Worm (Caenorhabditis elegans) whole organism, L4 larva: Measurements from ENCODE around the gene K01A12.3.

Source experiments
- dve-1 ChIP-seq: sonication (generic microtip); optimal IDR thresholded peaks from 2 replicates; lab custom pipeline; 2017; ENCODE audit warnings: antibody characterized with exemption, mild to moderate bottlenecking, missing genetic modification characterization, missing compliant biosample characterization; ENCODE audit not compliant: insufficient read depth
- fos-1 ChIP-seq: fragments of 150-350 bp; optimal IDR thresholded peaks from 2 replicates; lab custom pipeline; 2014; ENCODE audit warnings: missing biosample characterization, missing genetic modification characterization
- nhr-76 ChIP-seq: fragments of 150-350 bp; optimal IDR thresholded peaks from 2 replicates; lab custom pipeline; 2014; ENCODE audit warnings: missing biosample characterization, missing genetic modification characterization
- snpc-4 ChIP-seq: fragments of 150-350 bp; optimal IDR thresholded peaks from 2 replicates; lab custom pipeline; 2014; ENCODE audit warnings: missing biosample characterization, missing genetic modification characterization
- zip-11 ChIP-seq: fragments of 200-800 bp; sonication (Bioruptor generic); IDR thresholded peaks from 2 replicates; pipeline ENCODE4 v1.3.6; 2022; ENCODE audit warnings: missing genetic modification characterization, missing compliant biosample characterization
- ztf-11 ChIP-seq: fragments of 150-350 bp; optimal IDR thresholded peaks from 2 replicates; lab custom pipeline; 2014; ENCODE audit warnings: missing biosample characterization, missing genetic modification characterization

DNA sequence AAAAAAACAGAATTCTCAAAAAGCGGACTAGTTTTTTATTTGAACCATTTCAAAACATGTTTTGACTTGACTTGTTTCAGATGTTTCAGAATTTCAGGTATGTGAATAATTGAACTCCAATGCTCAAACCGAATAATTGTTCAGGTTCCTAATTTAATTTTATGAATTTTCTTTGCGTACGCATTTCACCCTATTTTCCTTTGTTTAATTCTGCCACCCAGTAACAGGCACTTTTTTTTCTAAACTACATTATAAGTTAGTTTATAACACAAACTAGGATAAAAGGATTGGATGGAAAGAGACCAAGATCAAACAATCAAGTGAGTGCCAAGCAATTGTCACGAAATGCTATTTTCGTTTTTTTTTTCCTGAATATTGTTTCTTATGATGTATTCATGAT is 26.5 kb downstream of the K01A12.3 start:
- TF ChIP-seq zip-11 (GFP tag; lab: Robert Waterston, UW) (no peak), ztf-11 (tag; lab: Kevin White, UChicago) (no peak), nhr-76 (tag; lab: Kevin White, UChicago) (no peak), snpc-4 (tag; lab: Kevin White, UChicago) (no peak), fos-1 (tag; lab: Kevin White, UChicago) (no peak), dve-1 (tag; lab: Kevin White, UChicago) (no peak)
